Worm (Caenorhabditis elegans) whole organism, mixed stage, embryonic: ENCODE results near the gene Y22D7AR.2.

Experiments
- M03D4.4 ChIP-seq: sonication (generic microtip); optimal IDR thresholded peaks from 2 replicates; lab custom pipeline; 2017; ENCODE audit warnings: mild to moderate bottlenecking, missing genetic modification characterization, missing compliant biosample characterization
- bed-3 ChIP-seq: fragments of 200-800 bp; sonication (Bioruptor generic); optimal IDR thresholded peaks from 3 replicates; lab custom pipeline; 2018; ENCODE audit warnings: mild to moderate bottlenecking, missing genetic modification characterization, moderate library complexity, missing compliant biosample characterization
- blmp-1 ChIP-seq: fragments of 150-350 bp; optimal IDR thresholded peaks from 2 replicates; lab custom pipeline; 2014; ENCODE audit warnings: missing biosample characterization, missing genetic modification characterization
- ceh-39 ChIP-seq: fragments of 150-350 bp; optimal IDR thresholded peaks from 2 replicates; lab custom pipeline; 2014; ENCODE audit warnings: missing biosample characterization, missing genetic modification characterization
- ceh-43 ChIP-seq: fragments of 200-800 bp; sonication (Bioruptor generic); optimal IDR thresholded peaks from 2 replicates; lab custom pipeline; 2018; ENCODE audit warnings: mild to moderate bottlenecking, missing genetic modification characterization, moderate library complexity, missing compliant biosample characterization
- ceh-83 ChIP-seq: fragments of 200-800 bp; sonication (Bioruptor generic); optimal IDR thresholded peaks from 2 replicates; lab custom pipeline; 2018; ENCODE audit warnings: mild to moderate bottlenecking, missing genetic modification characterization, missing compliant biosample characterization
- ces-1 ChIP-seq: fragments of 150-350 bp; optimal IDR thresholded peaks from 2 replicates; lab custom pipeline; 2014; ENCODE audit warnings: missing biosample characterization, missing genetic modification reagents, missing genetic modification characterization
- elt-1 ChIP-seq: sonication (generic microtip); optimal IDR thresholded peaks from 2 replicates; lab custom pipeline; 2017; ENCODE audit warnings: missing genetic modification characterization, mild to moderate bottlenecking, missing compliant biosample characterization, antibody characterized with exemption, moderate library complexity, borderline replicate concordance; ENCODE audit not compliant: insufficient read depth
- ham-2 ChIP-seq: fragments of 200-800 bp; sonication (Bioruptor generic); optimal IDR thresholded peaks from 2 replicates; lab custom pipeline; 2018; ENCODE audit warnings: mild to moderate bottlenecking, missing genetic modification characterization, missing compliant biosample characterization
- hlh-1 ChIP-seq: fragments of 150-350 bp; optimal IDR thresholded peaks from 2 replicates; lab custom pipeline; 2014; ENCODE audit warnings: missing biosample characterization, missing genetic modification reagents, missing genetic modification characterization
- lin-13 ChIP-seq: fragments of 150-350 bp; optimal IDR thresholded peaks from 2 replicates; lab custom pipeline; 2014; ENCODE audit warnings: missing biosample characterization, missing genetic modification characterization
- lin-32 ChIP-seq: fragments of 200-800 bp; sonication (Bioruptor generic); optimal IDR thresholded peaks from 2 replicates; lab custom pipeline; 2018; ENCODE audit warnings: mild to moderate bottlenecking, missing genetic modification characterization, missing compliant biosample characterization
- mab-5 ChIP-seq: fragments of 150-350 bp; optimal IDR thresholded peaks from 2 replicates; lab custom pipeline; 2014; ENCODE audit warnings: missing biosample characterization, missing genetic modification characterization
- mep-1 ChIP-seq: fragments of 150-350 bp; optimal IDR thresholded peaks from 2 replicates; lab custom pipeline; 2017; ENCODE audit warnings: missing biosample characterization, missing genetic modification reagents, missing genetic modification characterization, inconsistent platforms
- mls-2 ChIP-seq: sonication (generic microtip); optimal IDR thresholded peaks from 2 replicates; lab custom pipeline; 2016; ENCODE audit warnings: mild to moderate bottlenecking, missing genetic modification characterization, moderate library complexity, missing compliant biosample characterization
- nhr-12 ChIP-seq: fragments of 150-350 bp; optimal IDR thresholded peaks from 2 replicates; lab custom pipeline; 2014; ENCODE audit warnings: missing biosample characterization, missing genetic modification characterization
- nhr-2 ChIP-seq: fragments of 150-350 bp; optimal IDR thresholded peaks from 2 replicates; lab custom pipeline; 2014; ENCODE audit warnings: missing biosample characterization, missing genetic modification characterization
- nhr-28 ChIP-seq: fragments of 150-350 bp; optimal IDR thresholded peaks from 2 replicates; lab custom pipeline; 2014; ENCODE audit warnings: missing biosample characterization, missing genetic modification characterization
- nhr-76 ChIP-seq: sonication (generic microtip); optimal IDR thresholded peaks from 2 replicates; lab custom pipeline; 2017; ENCODE audit warnings: missing biosample characterization, missing genetic modification characterization
- sem-2 ChIP-seq: fragments of 200-800 bp; sonication (Bioruptor generic); optimal IDR thresholded peaks from 2 replicates; lab custom pipeline; 2018; ENCODE audit warnings: mild to moderate bottlenecking, missing genetic modification characterization, missing compliant biosample characterization
- snpc-4 ChIP-seq: fragments of 150-350 bp; optimal IDR thresholded peaks from 2 replicates; lab custom pipeline; 2014; ENCODE audit warnings: missing biosample characterization, missing genetic modification characterization
- tbx-8 ChIP-seq: fragments of 200-800 bp; sonication (Bioruptor generic); optimal IDR thresholded peaks from 2 replicates; lab custom pipeline; 2018; ENCODE audit warnings: mild to moderate bottlenecking, missing genetic modification characterization, moderate library complexity, missing compliant biosample characterization
- unc-120 ChIP-seq: sonication (generic microtip); optimal IDR thresholded peaks from 2 replicates; lab custom pipeline; 2017; ENCODE audit warnings: missing genetic modification characterization, missing compliant biosample characterization; ENCODE audit not compliant: poor library complexity, severe bottlenecking
- unc-39 ChIP-seq: fragments of 150-350 bp; optimal IDR thresholded peaks from 2 replicates; lab custom pipeline; 2014; ENCODE audit warnings: missing biosample characterization, missing genetic modification characterization
- unc-62 ChIP-seq: fragments of 150-350 bp; optimal IDR thresholded peaks from 2 replicates; lab custom pipeline; 2014; ENCODE audit warnings: missing biosample characterization, missing genetic modification reagents, missing genetic modification characterization
- zip-8 ChIP-seq: fragments of 150-350 bp; optimal IDR thresholded peaks from 2 replicates; lab custom pipeline; 2014; ENCODE audit warnings: missing biosample characterization, missing genetic modification characterization
- ztf-11 ChIP-seq: fragments of 150-350 bp; optimal IDR thresholded peaks from 2 replicates; lab custom pipeline; 2014; ENCODE audit warnings: missing biosample characterization, missing genetic modification characterization

The Y22D7AR.2 gene

ce11 chrIII:1743488-1744020, 37.8 kb downstream of the Y22D7AR.2 start:
- TF ChIP-seq mep-1 (tag; lab: Kevin White, UChicago) (no peak), unc-39 (no peak), ceh-83 (GFP tag; lab: Kevin White, UChicago) (no peak), ces-1 (GFP tag; lab: Kevin White, UChicago) (peak; percentile 77), elt-1 (tag; lab: Kevin White, UChicago) (no peak), blmp-1 (tag; lab: Kevin White, UChicago) (no peak), nhr-28 (tag; lab: Kevin White, UChicago) (no peak)

DNA sequence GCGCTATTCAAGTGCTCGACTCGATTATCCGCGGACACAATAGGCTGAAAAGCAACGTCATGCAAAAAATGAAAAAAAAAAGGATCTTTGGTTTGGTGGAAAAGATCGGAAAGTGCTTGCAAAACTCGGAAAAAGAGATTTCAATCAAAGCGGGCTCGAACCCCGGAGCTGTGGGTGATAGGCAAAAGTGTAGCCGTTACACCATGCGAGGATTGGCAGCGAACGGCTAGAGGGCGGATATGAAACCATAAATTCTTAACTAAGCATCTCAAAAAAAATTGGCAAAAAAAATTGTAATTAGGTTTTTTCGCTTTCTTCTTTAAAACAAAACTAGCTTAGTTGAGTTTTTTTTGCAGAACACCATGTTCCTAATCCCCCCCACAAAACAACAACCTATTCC, 38.7 kb downstream of the Y22D7AR.2 start:
- TF ChIP-seq nhr-76 (no peak), nhr-2 (tag; lab: Kevin White, UChicago) (no peak), unc-62 (GFP tag; lab: Kevin White, UChicago) (no peak), lin-13 (tag; lab: Kevin White, UChicago) (no peak), hlh-1 (no peak), sem-2 (GFP tag; lab: Kevin White, UChicago) (no peak), M03D4.4 (tag; lab: Kevin White, UChicago) (no peak), mab-5 (tag; lab: Kevin White, UChicago) (no peak), ceh-83 (GFP tag; lab: Kevin White, UChicago) (no peak), lin-32 (GFP tag; lab: Kevin White, UChicago) (no peak), elt-1 (tag; lab: Kevin White, UChicago) (no peak), zip-8 (no peak), ham-2 (no peak), ceh-43 (GFP tag; lab: Kevin White, UChicago) (no peak), snpc-4 (no peak), ces-1 (GFP tag; lab: Kevin White, UChicago) (no peak), ztf-11 (tag; lab: Kevin White, UChicago) (no peak), nhr-28 (tag; lab: Kevin White, UChicago) (no peak), tbx-8 (GFP tag; lab: Kevin White, UChicago) (no peak), mls-2 (no peak)
- TF ChIP-seq, all 35 proteins: peak for 0

DNA sequence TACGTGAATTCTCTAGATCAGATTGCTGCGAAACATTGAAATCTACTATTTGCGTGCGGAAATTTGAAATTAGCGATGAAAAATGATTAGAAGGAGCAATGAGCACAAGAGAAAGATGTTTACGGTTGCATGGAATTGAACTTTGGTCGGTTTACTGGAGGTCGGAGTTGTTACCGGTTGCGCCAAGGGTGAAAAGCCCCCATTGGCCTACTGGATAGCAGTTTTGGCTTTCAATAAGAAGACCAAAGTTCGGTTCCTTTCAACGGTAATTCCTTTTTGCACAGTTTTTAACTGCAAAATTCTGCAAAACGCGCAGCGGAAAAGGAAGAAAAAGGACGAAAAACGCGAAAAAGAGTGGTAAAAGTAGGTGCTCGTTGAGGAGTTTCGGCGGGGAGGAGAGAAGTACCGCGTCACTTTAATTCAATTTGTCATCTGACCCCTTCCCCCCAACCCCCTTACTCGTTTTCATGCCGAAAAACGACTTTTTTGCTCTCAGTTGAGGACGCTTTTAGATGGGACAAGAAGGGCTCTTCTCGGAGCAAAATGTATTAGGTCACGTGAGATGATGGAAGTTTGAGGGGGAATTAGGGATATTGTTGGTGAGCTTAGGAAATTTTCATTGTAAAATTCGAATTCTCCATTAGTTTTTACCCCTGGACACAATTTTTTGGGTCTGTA, 39.8 kb downstream of the Y22D7AR.2 start:
- TF ChIP-seq ceh-83 (GFP tag; lab: Kevin White, UChicago) (no peak), ces-1 (GFP tag; lab: Kevin White, UChicago) (peak; percentile 87), bed-3 (no peak)

ce11 chrIII:1754842-1755241, 49.1 kb downstream of the Y22D7AR.2 start, which contains the start of gene Y46E12A.3:
Y46E12A.3 (minus strand) TSS chrIII:1754942.
- no peak for TF ChIP-seq elt-1 (tag; lab: Kevin White, UChicago)
- TF ChIP-seq mab-5 (tag; lab: Kevin White, UChicago), result no peak
- TF ChIP-seq unc-62 (GFP tag; lab: Kevin White, UChicago), result no peak
- no peak for TF ChIP-seq ceh-43 (GFP tag; lab: Kevin White, UChicago)
- TF ChIP-seq lin-13 (tag; lab: Kevin White, UChicago), result no peak
- no peak for TF ChIP-seq ceh-83 (GFP tag; lab: Kevin White, UChicago)
- no peak for TF ChIP-seq hlh-1
- TF ChIP-seq unc-39, result no peak

ce11 chrIII:1758151-1758550, 52.4 kb downstream of the Y22D7AR.2 start, which contains the start of gene Y46E12A.5:
Y46E12A.5 (minus strand) TSS chrIII:1758251.
- TF ChIP-seq bed-3 (no peak), M03D4.4 (tag; lab: Kevin White, UChicago) (no peak), mls-2 (no peak), hlh-1 (no peak), mab-5 (tag; lab: Kevin White, UChicago) (no peak), sem-2 (GFP tag; lab: Kevin White, UChicago) (no peak), ceh-43 (GFP tag; lab: Kevin White, UChicago) (no peak), nhr-28 (tag; lab: Kevin White, UChicago) (no peak), unc-120 (tag; lab: Kevin White, UChicago) (no peak), ceh-83 (GFP tag; lab: Kevin White, UChicago) (no peak), nhr-2 (tag; lab: Kevin White, UChicago) (no peak), elt-1 (tag; lab: Kevin White, UChicago) (no peak), zip-8 (no peak), nhr-12 (tag; lab: Kevin White, UChicago) (no peak), unc-62 (GFP tag; lab: Kevin White, UChicago) (no peak), ceh-39 (tag; lab: Kevin White, UChicago) (no peak), ces-1 (GFP tag; lab: Kevin White, UChicago) (no peak), unc-39 (no peak), lin-13 (tag; lab: Kevin White, UChicago) (no peak), mep-1 (tag; lab: Kevin White, UChicago) (no peak)
- TF ChIP-seq, all 35 proteins: peak for 0
